Worm (Caenorhabditis elegans) whole organism, L1 larva: Measurements from ENCODE around the gene C35D10.6.

ENCODE experiments used
- C04F5.9 ChIP-seq: sonication (generic microtip); optimal IDR thresholded peaks from 2 replicates; lab custom pipeline; 2016; ENCODE audit warnings: missing genetic modification characterization, missing compliant biosample characterization
- F16B12.6 ChIP-seq: fragments of 150-350 bp; optimal IDR thresholded peaks from 2 replicates; lab custom pipeline; 2014; ENCODE audit warnings: missing biosample characterization, missing genetic modification characterization
- alr-1 ChIP-seq: fragments of 200-800 bp; sonication (Bioruptor generic); optimal IDR thresholded peaks from 2 replicates; lab custom pipeline; 2018; ENCODE audit warnings: borderline replicate concordance, mild to moderate bottlenecking, missing genetic modification characterization, missing compliant biosample characterization
- ama-1 ChIP-seq: fragments of 150-350 bp; optimal IDR thresholded peaks from 2 replicates; lab custom pipeline; 2014
- blmp-1 ChIP-seq: fragments of 150-350 bp; optimal IDR thresholded peaks from 2 replicates; lab custom pipeline; 2014; ENCODE audit warnings: missing biosample characterization, missing genetic modification characterization
- ceh-63 ChIP-seq: fragments of 200-800 bp; sonication (Bioruptor generic); optimal IDR thresholded peaks from 2 replicates; lab custom pipeline; 2018; ENCODE audit warnings: mild to moderate bottlenecking, missing genetic modification characterization, missing compliant biosample characterization
- ceh-90 ChIP-seq: sonication (generic microtip); optimal IDR thresholded peaks from 2 replicates; lab custom pipeline; 2016; ENCODE audit warnings: missing genetic modification characterization, missing compliant biosample characterization
- ces-1 ChIP-seq: fragments of 150-350 bp; optimal IDR thresholded peaks from 2 replicates; lab custom pipeline; 2014; ENCODE audit warnings: missing biosample characterization, missing genetic modification reagents, missing genetic modification characterization
- dpl-1 ChIP-seq, 3 experiments: fragments of 150-350 bp in 2 of 3; sonication (generic microtip) in 1 of 3; optimal IDR thresholded peaks; 2 replicates each; lab custom pipeline; 2014 to 2017; ENCODE audit warnings: missing biosample characterization in 3 of 3, missing genetic modification characterization in 3 of 3, missing genetic modification reagents in 3 of 3
- efl-1 ChIP-seq, 4 experiments: fragments of 150-350 bp; optimal IDR thresholded peaks in 3 of 4; peaks in 1 of 4; 1 replicate in 1 of 4; 2 replicates in 3 of 4; lab custom pipeline; 2014; ENCODE audit warnings: missing biosample characterization in 2 of 4, missing genetic modification characterization in 2 of 4, missing genetic modification reagents in 2 of 4
- egl-13 ChIP-seq: sonication (generic microtip); optimal IDR thresholded peaks from 2 replicates; lab custom pipeline; 2016; ENCODE audit warnings: missing genotype, missing genetic modification reagents, missing genetic modification characterization, missing compliant biosample characterization
- egl-27 ChIP-seq, 2 experiments: fragments of 150-350 bp in 1 of 2; sonication (generic microtip); optimal IDR thresholded peaks; 3 replicates each; lab custom pipeline; 2017 to 2018; ENCODE audit warnings: missing biosample characterization in 2 of 2, missing genetic modification characterization in 2 of 2, missing genetic modification reagents in 2 of 2
- elt-2 ChIP-seq: sonication (generic microtip); optimal IDR thresholded peaks from 2 replicates; lab custom pipeline; 2016; ENCODE audit warnings: missing genetic modification characterization, mild to moderate bottlenecking, inconsistent platforms, missing compliant biosample characterization, missing genetic modification reagents
- fkh-10 ChIP-seq: sonication (generic microtip); optimal IDR thresholded peaks from 2 replicates; lab custom pipeline; 2017; ENCODE audit warnings: missing biosample characterization, missing genetic modification reagents, missing genetic modification characterization
- fkh-4 ChIP-seq: sonication (generic microtip); optimal IDR thresholded peaks from 2 replicates; lab custom pipeline; 2016; ENCODE audit warnings: missing compliant biosample characterization, missing genetic modification characterization, borderline replicate concordance
- fkh-8 ChIP-seq: sonication (generic microtip); optimal IDR thresholded peaks from 2 replicates; lab custom pipeline; 2016; ENCODE audit warnings: mild to moderate bottlenecking, missing genetic modification characterization, missing compliant biosample characterization
- grh-1 ChIP-seq: fragments of 200-800 bp; sonication (Bioruptor generic); IDR thresholded peaks from 2 replicates; pipeline ENCODE4 v1.3.6; 2022; ENCODE audit warnings: missing genetic modification reagents, missing genetic modification characterization, missing compliant biosample characterization
- hlh-17 ChIP-seq: fragments of 200-800 bp; sonication (Bioruptor generic); optimal IDR thresholded peaks from 2 replicates; lab custom pipeline; 2018; ENCODE audit warnings: missing genetic modification characterization, mild to moderate bottlenecking, missing compliant biosample characterization, moderate library complexity, borderline replicate concordance
- hlh-4 ChIP-seq: sonication (generic microtip); optimal IDR thresholded peaks from 2 replicates; lab custom pipeline; 2016; ENCODE audit warnings: mild to moderate bottlenecking, missing genetic modification characterization, missing compliant biosample characterization
- hpl-2 ChIP-seq: fragments of 150-350 bp; optimal IDR thresholded peaks from 2 replicates; lab custom pipeline; 2014; ENCODE audit warnings: missing biosample characterization, missing genetic modification reagents, missing genetic modification characterization
- irx-1 ChIP-seq: sonication (generic microtip); optimal IDR thresholded peaks from 2 replicates; lab custom pipeline; 2016; ENCODE audit warnings: missing genetic modification characterization, missing compliant biosample characterization
- jun-1 ChIP-seq: fragments of 150-350 bp; optimal IDR thresholded peaks from 2 replicates; lab custom pipeline; 2014; ENCODE audit warnings: missing biosample characterization, missing genetic modification reagents, missing genetic modification characterization
- lin-13 ChIP-seq: fragments of 150-350 bp; optimal IDR thresholded peaks from 2 replicates; lab custom pipeline; 2014; ENCODE audit warnings: missing biosample characterization, missing genetic modification reagents, missing genetic modification characterization
- lin-35 ChIP-seq, 2 experiments: fragments of 150-350 bp; optimal IDR thresholded peaks; 2 replicates each; lab custom pipeline; 2014; ENCODE audit warnings: missing biosample characterization in 2 of 2, missing genetic modification characterization in 2 of 2, missing genetic modification reagents in 2 of 2
- mef-2 ChIP-seq: fragments of 150-350 bp; optimal IDR thresholded peaks from 2 replicates; lab custom pipeline; 2014; ENCODE audit warnings: missing biosample characterization, missing genetic modification characterization
- mep-1 ChIP-seq: fragments of 150-350 bp; optimal IDR thresholded peaks from 2 replicates; lab custom pipeline; 2014; ENCODE audit warnings: missing biosample characterization, missing genetic modification characterization
- nhr-12 ChIP-seq: sonication (generic microtip); optimal IDR thresholded peaks from 2 replicates; lab custom pipeline; 2017; ENCODE audit warnings: missing biosample characterization, missing genetic modification characterization
- nhr-19 ChIP-seq: fragments of 200-800 bp; sonication (Bioruptor generic); conservative IDR thresholded peaks from 2 replicates; pipeline ENCODE4 v1.3.6; 2022; ENCODE audit warnings: missing genetic modification characterization, missing compliant biosample characterization
- nhr-237 ChIP-seq: fragments of 150-350 bp; optimal IDR thresholded peaks from 2 replicates; lab custom pipeline; 2014; ENCODE audit warnings: missing biosample characterization, missing genetic modification characterization
- nhr-28 ChIP-seq: fragments of 150-350 bp; optimal IDR thresholded peaks from 2 replicates; lab custom pipeline; 2014; ENCODE audit warnings: missing biosample characterization, missing genetic modification characterization
- nhr-47 ChIP-seq: sonication (generic microtip); optimal IDR thresholded peaks from 2 replicates; lab custom pipeline; 2016; ENCODE audit warnings: mild to moderate bottlenecking, missing genetic modification characterization, moderate library complexity, missing compliant biosample characterization
- nhr-90 ChIP-seq: sonication (generic microtip); optimal IDR thresholded peaks from 2 replicates; lab custom pipeline; 2016; ENCODE audit warnings: mild to moderate bottlenecking, missing genetic modification characterization, missing compliant biosample characterization; ENCODE audit not compliant: poor library complexity
- pag-3 ChIP-seq: sonication (generic microtip); optimal IDR thresholded peaks from 2 replicates; lab custom pipeline; 2017; ENCODE audit warnings: missing genetic modification characterization, mild to moderate bottlenecking, missing compliant biosample characterization, antibody characterized with exemption, borderline replicate concordance; ENCODE audit not compliant: insufficient read depth
- rnt-1 ChIP-seq: sonication (generic microtip); optimal IDR thresholded peaks from 2 replicates; lab custom pipeline; 2016; ENCODE audit warnings: mild to moderate bottlenecking, missing genetic modification characterization, moderate library complexity, missing compliant biosample characterization
- snpc-4 ChIP-seq: fragments of 150-350 bp; optimal IDR thresholded peaks from 2 replicates; lab custom pipeline; 2014; ENCODE audit warnings: missing biosample characterization, missing genetic modification characterization
- sup-37 ChIP-seq: fragments of 200-800 bp; sonication (Bioruptor generic); optimal IDR thresholded peaks from 2 replicates; lab custom pipeline; 2018; ENCODE audit warnings: mild to moderate bottlenecking, missing genetic modification characterization, missing compliant biosample characterization
- tlp-1 ChIP-seq: fragments of 150-350 bp; optimal IDR thresholded peaks from 2 replicates; lab custom pipeline; 2014; ENCODE audit warnings: missing biosample characterization, missing genetic modification characterization
- unc-130 ChIP-seq: fragments of 150-350 bp; optimal IDR thresholded peaks from 2 replicates; lab custom pipeline; 2017; ENCODE audit warnings: missing biosample characterization, missing genetic modification characterization, inconsistent platforms
- unc-62 ChIP-seq: fragments of 150-350 bp; optimal IDR thresholded peaks from 2 replicates; lab custom pipeline; 2014; ENCODE audit warnings: missing biosample characterization, missing genetic modification reagents, missing genetic modification characterization
- vab-15 ChIP-seq: sonication (generic microtip); optimal IDR thresholded peaks from 2 replicates; lab custom pipeline; 2017; ENCODE audit warnings: missing genotype, mild to moderate bottlenecking, missing genetic modification characterization, missing compliant biosample characterization
- xbp-1 ChIP-seq: sonication (generic microtip); optimal IDR thresholded peaks from 2 replicates; lab custom pipeline; 2016; ENCODE audit warnings: missing genetic modification characterization, missing compliant biosample characterization
- zag-1 ChIP-seq: fragments of 150-350 bp; optimal IDR thresholded peaks from 2 replicates; lab custom pipeline; 2014; ENCODE audit warnings: missing biosample characterization, missing genetic modification characterization
- zip-4 ChIP-seq: fragments of 200-800 bp; sonication (Bioruptor generic); optimal IDR thresholded peaks from 2 replicates; lab custom pipeline; 2018; ENCODE audit warnings: mild to moderate bottlenecking, missing genetic modification characterization, moderate library complexity, missing compliant biosample characterization
- ztf-11 ChIP-seq, 2 experiments: sonication (generic microtip); optimal IDR thresholded peaks; 2 replicates each; lab custom pipeline; 2016 to 2017; ENCODE audit warnings: missing genetic modification characterization in 2 of 2, missing biosample characterization in 1 of 2, missing compliant biosample characterization in 1 of 2

Gene C35D10.6

DNA sequence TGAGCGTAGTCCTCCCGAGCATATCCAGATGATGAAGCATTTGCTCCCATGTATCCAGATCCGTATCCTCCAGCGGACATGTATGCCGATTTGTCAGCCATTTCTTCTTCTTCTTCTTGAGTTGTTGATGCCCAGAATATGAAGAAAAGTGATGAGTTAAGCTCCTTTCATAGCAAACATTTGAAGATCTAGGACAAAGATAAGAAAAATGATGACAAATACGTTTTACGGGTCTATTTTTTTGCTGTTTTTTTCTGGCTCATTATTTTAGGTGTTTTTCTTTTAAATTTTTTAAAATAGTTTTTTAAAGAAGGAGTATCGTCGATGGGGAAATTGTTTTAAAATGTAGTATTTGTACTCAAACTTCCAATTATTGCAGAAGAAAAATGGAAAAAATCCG lies 28.9 kb upstream of the C35D10.6 start, which contains the start of gene nspd-9:
nspd-9 (minus strand) TSS at position 101 of the 400 bp plus-strand sequence.
- TF ChIP-seq C04F5.9 (no peak), F16B12.6 (no peak), irx-1 (tag; lab: Kevin White, UChicago) (no peak), jun-1 (no peak), nhr-28 (tag; lab: Kevin White, UChicago) (no peak), ces-1 (no peak), snpc-4 (tag; lab: Kevin White, UChicago) (no peak)

DNA sequence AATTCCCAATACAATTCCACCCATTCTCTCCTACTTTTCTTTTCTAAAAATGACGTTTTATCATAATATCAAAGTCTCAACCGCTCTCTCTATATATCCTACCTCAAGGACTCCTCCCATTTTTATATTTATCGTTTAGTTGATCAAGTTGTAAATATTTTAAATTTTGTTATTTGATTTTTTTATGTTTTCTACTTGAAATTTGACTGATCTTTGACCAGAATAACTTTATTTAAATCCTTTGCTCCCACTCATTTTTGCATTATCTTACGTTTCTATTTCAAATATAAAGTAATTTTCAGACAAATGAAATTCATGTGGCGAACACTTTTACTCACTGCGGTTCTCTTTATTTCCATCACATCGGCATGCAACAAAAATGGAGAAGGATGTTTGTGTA lies 21.7 kb upstream of the C35D10.6 start, which contains the start of the genes acbp-7 and F26A1.19:
acbp-7 (plus strand) TSS at position 301 of the 400 bp plus-strand sequence.
F26A1.19 (plus strand) TSS at position 303 of the 400 bp plus-strand sequence.
- TF ChIP-seq lin-35 (GFP tag; optimal IDR thresholded peaks at IDR 0.05; lab: Kevin White, UChicago) (no peak), blmp-1 (tag; lab: Kevin White, UChicago) (no peak), lin-13 (GFP tag; lab: Kevin White, UChicago) (no peak), ztf-11 (tag; optimal IDR thresholded peaks at IDR 0.05; lab: Kevin White, UChicago) (no peak), alr-1 (no peak), zag-1 (tag; lab: Kevin White, UChicago) (no peak), hpl-2 (GFP tag; lab: Kevin White, UChicago) (no peak), nhr-237 (no peak), elt-2 (no peak), grh-1 (no peak), tlp-1 (tag; lab: Kevin White, UChicago) (no peak), mep-1 (tag; lab: Kevin White, UChicago) (no peak), dpl-1 (GFP tag; optimal IDR thresholded peaks at IDR 0.05; lab: Kevin White, UChicago) (no peak), nhr-90 (tag; lab: Kevin White, UChicago) (no peak), mef-2 (tag; lab: Kevin White, UChicago) (no peak), nhr-19 (GFP tag; lab: Robert Waterston, UW) (no peak)

DNA sequence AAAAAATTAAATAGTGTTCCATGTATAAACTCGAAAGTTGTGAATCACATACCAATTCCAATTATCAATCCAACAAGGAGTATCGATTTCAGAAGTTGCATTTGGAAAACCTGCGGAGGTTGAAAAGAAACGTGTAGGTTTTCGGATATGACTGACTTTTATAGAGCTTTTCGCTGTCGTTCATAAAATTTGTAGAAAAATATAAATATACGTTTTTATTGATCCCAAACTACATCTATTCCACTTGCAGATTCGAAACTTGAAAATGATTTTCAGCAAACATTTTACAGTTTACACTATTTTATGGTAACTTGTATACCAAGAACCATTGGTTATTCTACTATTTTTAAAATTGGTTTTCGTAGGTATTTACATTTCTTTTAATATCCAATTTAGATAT lies 17.0 kb upstream of the C35D10.6 start, which contains the start of gene clec-156:
clec-156 (minus strand) TSS at position 101 of the 400 bp plus-strand sequence.
- TF ChIP-seq zag-1 (tag; lab: Kevin White, UChicago), result no peak
- TF ChIP-seq efl-1 (optimal IDR thresholded peaks at IDR 0.05; lab: Kevin White, UChicago), result no peak
- TF ChIP-seq efl-1 (GFP tag; optimal IDR thresholded peaks at IDR 0.05 in 1 of 2; lab: Kevin White, UChicago), result no peak
- no peak for TF ChIP-seq egl-27 (tag; optimal IDR thresholded peaks at IDR 0.05; lab: Kevin White, UChicago)
- no peak for TF ChIP-seq blmp-1 (tag; lab: Kevin White, UChicago)
- TF ChIP-seq unc-62 (GFP tag; lab: Kevin White, UChicago), result no peak
- TF ChIP-seq pag-3 (tag; lab: Kevin White, UChicago), result no peak
- TF ChIP-seq xbp-1 (tag; lab: Kevin White, UChicago), result no peak
- no peak for TF ChIP-seq hlh-4 (tag; lab: Kevin White, UChicago)
- TF ChIP-seq, all 84 proteins: peak for 0

DNA sequence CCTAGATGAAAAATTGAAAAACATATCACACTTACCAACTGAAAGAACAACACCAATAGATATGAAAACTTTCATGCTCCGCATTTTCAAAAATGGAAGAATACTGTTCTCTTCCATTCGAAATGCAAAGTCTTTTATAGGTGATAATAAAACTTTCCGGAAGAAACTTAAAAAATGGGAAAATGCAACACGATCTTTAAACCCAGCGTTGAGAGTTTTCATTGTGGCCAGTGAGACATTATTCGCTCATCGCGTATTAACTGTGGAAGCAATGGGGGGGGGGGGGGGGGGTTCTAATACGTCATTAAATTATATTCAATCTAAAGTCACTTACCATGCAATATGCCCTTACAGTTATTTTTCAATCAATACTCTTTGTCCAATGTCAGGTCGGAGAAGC lies 14.8 kb upstream of the C35D10.6 start, which contains the start of the genes clec-157 and fkh-5:
clec-157 (minus strand) TSS at position 101 of the 400 bp plus-strand sequence.
fkh-5 (plus strand) TSS at position 336 of the 400 bp plus-strand sequence.
- TF ChIP-seq egl-13 (tag; lab: Kevin White, UChicago), result no peak
- TF ChIP-seq nhr-47 (tag; lab: Kevin White, UChicago), result no peak
- no peak for TF ChIP-seq fkh-10
- no peak for TF ChIP-seq alr-1

DNA sequence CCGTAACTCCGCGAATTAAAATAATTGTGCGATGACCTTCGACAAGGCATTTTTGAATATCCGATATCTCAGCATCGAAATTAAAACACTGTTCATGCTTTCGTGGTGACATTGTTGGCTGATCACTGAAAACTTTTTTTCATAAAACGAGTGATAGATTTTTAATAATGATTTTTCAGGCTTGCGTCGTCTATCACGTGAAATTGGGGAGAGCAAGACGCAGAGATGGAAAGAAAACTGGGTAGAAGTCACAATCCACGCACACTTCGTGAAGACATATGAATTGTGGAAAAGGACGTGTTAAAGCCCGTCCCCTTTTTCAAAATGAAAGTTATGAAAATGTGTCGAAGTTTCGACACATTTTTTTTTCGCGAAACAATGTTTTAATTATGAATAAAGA lies 9.4 kb upstream of the C35D10.6 start, which contains the start of gene nonu-1:
nonu-1 (minus strand) TSS at position 169 of the 400 bp plus-strand sequence.
- TF ChIP-seq hlh-17 (GFP tag; lab: Kevin White, UChicago) (no peak), fkh-8 (tag; lab: Kevin White, UChicago) (peak; percentile 6), zip-4 (GFP tag; lab: Kevin White, UChicago) (no peak), efl-1 (optimal IDR thresholded peaks at IDR 0.05; lab: Kevin White, UChicago) (no peak), efl-1 (GFP tag; optimal IDR thresholded peaks at IDR 0.05 in 1 of 2; lab: Kevin White, UChicago) (peak in 1 of 2 experiments; percentile 78), vab-15 (tag; lab: Kevin White, UChicago) (no peak), fkh-4 (tag; lab: Kevin White, UChicago) (peak; percentile 0), ama-1 (lab: Kevin White, UChicago) (no peak), nhr-12 (no peak), nhr-90 (tag; lab: Kevin White, UChicago) (no peak), lin-13 (GFP tag; lab: Kevin White, UChicago) (no peak), ceh-90 (tag; lab: Kevin White, UChicago) (no peak), lin-35 (GFP tag; optimal IDR thresholded peaks at IDR 0.05; lab: Kevin White, UChicago) (peak in 1 of 2 experiments; percentile 21), sup-37 (GFP tag; lab: Kevin White, UChicago) (no peak), ceh-63 (no peak), rnt-1 (tag; lab: Kevin White, UChicago) (peak; percentile 13), unc-130 (tag; lab: Kevin White, UChicago) (no peak), alr-1 (peak; percentile 8)
